Worm (Caenorhabditis elegans) whole organism, late embryonic: Measurements from ENCODE around the gene F43C11.10.

ENCODE experiments used
- C38D4.7 ChIP-seq: fragments of 200-800 bp; sonication (Bioruptor generic); optimal IDR thresholded peaks from 2 replicates; lab custom pipeline; 2018; ENCODE audit warnings: mild to moderate bottlenecking, missing genetic modification characterization, moderate library complexity, missing compliant biosample characterization
- F13H6.1 ChIP-seq: sonication (generic microtip); optimal IDR thresholded peaks from 2 replicates; lab custom pipeline; 2016; ENCODE audit warnings: missing genetic modification characterization, missing compliant biosample characterization
- ahr-1 ChIP-seq: sonication (generic microtip); optimal IDR thresholded peaks from 2 replicates; lab custom pipeline; 2016; ENCODE audit warnings: missing genetic modification characterization, missing compliant biosample characterization
- ceh-14 ChIP-seq: sonication (generic microtip); optimal IDR thresholded peaks from 2 replicates; lab custom pipeline; 2016; ENCODE audit warnings: missing genotype, missing genetic modification characterization, missing compliant biosample characterization
- ceh-18 ChIP-seq: sonication (generic microtip); optimal IDR thresholded peaks from 2 replicates; lab custom pipeline; 2016; ENCODE audit warnings: missing genetic modification characterization, missing compliant biosample characterization
- ceh-19 ChIP-seq: fragments of 200-800 bp; sonication (Bioruptor generic); optimal IDR thresholded peaks from 2 replicates; lab custom pipeline; 2018; ENCODE audit warnings: mild to moderate bottlenecking, missing genetic modification characterization, missing compliant biosample characterization
- ceh-22 ChIP-seq: sonication (generic microtip); optimal IDR thresholded peaks from 2 replicates; lab custom pipeline; 2017; ENCODE audit warnings: missing biosample characterization, missing genetic modification characterization
- ceh-24 ChIP-seq: sonication (generic microtip); optimal IDR thresholded peaks from 2 replicates; lab custom pipeline; 2016; ENCODE audit warnings: mild to moderate bottlenecking, missing genetic modification characterization, missing compliant biosample characterization
- ceh-30 ChIP-seq: fragments of 150-350 bp; optimal IDR thresholded peaks from 2 replicates; lab custom pipeline; 2014; ENCODE audit warnings: missing biosample characterization, missing genetic modification characterization
- ceh-31 ChIP-seq: sonication (generic microtip); optimal IDR thresholded peaks from 2 replicates; lab custom pipeline; 2016; ENCODE audit warnings: missing genetic modification characterization, missing compliant biosample characterization
- ceh-34 ChIP-seq: sonication (generic microtip); optimal IDR thresholded peaks from 2 replicates; lab custom pipeline; 2016; ENCODE audit warnings: mild to moderate bottlenecking, missing genetic modification characterization, missing compliant biosample characterization
- ceh-45 ChIP-seq: fragments of 200-800 bp; sonication (Bioruptor generic); IDR thresholded peaks from 2 replicates; pipeline ENCODE4 v1.3.6; 2022; ENCODE audit warnings: missing genetic modification reagents, missing genetic modification characterization, missing compliant biosample characterization
- ceh-9 ChIP-seq: sonication (generic microtip); optimal IDR thresholded peaks from 2 replicates; lab custom pipeline; 2016; ENCODE audit warnings: mild to moderate bottlenecking, missing genetic modification characterization, inconsistent platforms, missing compliant biosample characterization
- che-1 ChIP-seq: sonication (generic microtip); optimal IDR thresholded peaks from 2 replicates; lab custom pipeline; 2016; ENCODE audit warnings: mild to moderate bottlenecking, missing genetic modification characterization, missing compliant biosample characterization
- dve-1 ChIP-seq: sonication (generic microtip); optimal IDR thresholded peaks from 2 replicates; lab custom pipeline; 2017; ENCODE audit warnings: antibody characterized with exemption, mild to moderate bottlenecking, missing genetic modification characterization, missing compliant biosample characterization
- elt-2 ChIP-seq: sonication (generic microtip); optimal IDR thresholded peaks from 2 replicates; lab custom pipeline; 2016; ENCODE audit warnings: missing genetic modification reagents, missing genetic modification characterization, missing compliant biosample characterization
- elt-4 ChIP-seq: sonication (generic microtip); optimal IDR thresholded peaks from 2 replicates; lab custom pipeline; 2016; ENCODE audit warnings: missing genetic modification characterization, missing compliant biosample characterization
- ets-4 ChIP-seq: sonication (generic microtip); optimal IDR thresholded peaks from 2 replicates; lab custom pipeline; 2016; ENCODE audit warnings: missing genetic modification characterization, missing compliant biosample characterization
- fax-1 ChIP-seq: sonication (generic microtip); optimal IDR thresholded peaks from 2 replicates; lab custom pipeline; 2016; ENCODE audit warnings: missing genotype, missing genetic modification characterization, missing compliant biosample characterization
- fkh-6 ChIP-seq: sonication (generic microtip); optimal IDR thresholded peaks from 2 replicates; lab custom pipeline; 2016; ENCODE audit warnings: missing genetic modification characterization, missing compliant biosample characterization
- hlh-15 ChIP-seq: sonication (generic microtip); optimal IDR thresholded peaks from 2 replicates; lab custom pipeline; 2016; ENCODE audit warnings: missing genetic modification characterization, missing compliant biosample characterization
- madf-2 ChIP-seq: sonication (generic microtip); optimal IDR thresholded peaks from 2 replicates; lab custom pipeline; 2017; ENCODE audit warnings: missing genetic modification characterization, missing compliant biosample characterization
- nhr-11 ChIP-seq: fragments of 150-350 bp; optimal IDR thresholded peaks from 2 replicates; lab custom pipeline; 2014; ENCODE audit warnings: missing biosample characterization, missing genetic modification characterization
- nhr-232 ChIP-seq: sonication (generic microtip); optimal IDR thresholded peaks from 2 replicates; lab custom pipeline; 2016; ENCODE audit warnings: missing genetic modification characterization, missing compliant biosample characterization
- npax-4 ChIP-seq: sonication (generic microtip); optimal IDR thresholded peaks from 2 replicates; lab custom pipeline; 2016; ENCODE audit warnings: missing genetic modification characterization, missing compliant biosample characterization
- odd-2 ChIP-seq: sonication (generic microtip); optimal IDR thresholded peaks from 2 replicates; lab custom pipeline; 2017; ENCODE audit warnings: antibody characterized with exemption, mild to moderate bottlenecking, missing genetic modification characterization, missing compliant biosample characterization
- pat-9 ChIP-seq: fragments of 200-800 bp; sonication (Bioruptor generic); optimal IDR thresholded peaks from 2 replicates; lab custom pipeline; 2018; ENCODE audit warnings: mild to moderate bottlenecking, missing genetic modification characterization, moderate library complexity, missing compliant biosample characterization
- pax-1 ChIP-seq: fragments of 150-350 bp; optimal IDR thresholded peaks from 2 replicates; lab custom pipeline; 2014; ENCODE audit warnings: missing biosample characterization, missing genetic modification characterization
- pha-2 ChIP-seq: sonication (generic microtip); optimal IDR thresholded peaks from 2 replicates; lab custom pipeline; 2017; ENCODE audit warnings: mild to moderate bottlenecking, missing genetic modification characterization, missing compliant biosample characterization
- pha-4 ChIP-seq: fragments of 150-350 bp; optimal IDR thresholded peaks from 2 replicates; lab custom pipeline; 2018; ENCODE audit warnings: missing biosample characterization, missing genetic modification reagents, missing genetic modification characterization
- ref-2 ChIP-seq: sonication (generic microtip); optimal IDR thresholded peaks from 2 replicates; lab custom pipeline; 2016; ENCODE audit warnings: missing genetic modification characterization, missing compliant biosample characterization
- rnt-1 ChIP-seq: sonication (generic microtip); optimal IDR thresholded peaks from 2 replicates; lab custom pipeline; 2016; ENCODE audit warnings: missing genetic modification characterization, missing compliant biosample characterization
- sox-2 ChIP-seq: fragments of 200-800 bp; sonication (Bioruptor generic); IDR thresholded peaks from 2 replicates; pipeline ENCODE4 v1.3.6; 2022; ENCODE audit warnings: missing genetic modification reagents, missing genetic modification characterization, missing compliant biosample characterization
- sox-4 ChIP-seq: sonication (generic microtip); optimal IDR thresholded peaks from 2 replicates; lab custom pipeline; 2017; ENCODE audit warnings: mild to moderate bottlenecking, missing genetic modification characterization, inconsistent platforms, missing compliant biosample characterization
- tbx-7 ChIP-seq: sonication (generic microtip); optimal IDR thresholded peaks from 2 replicates; lab custom pipeline; 2016; ENCODE audit warnings: missing genotype, missing genetic modification characterization, missing compliant biosample characterization
- unc-3 ChIP-seq, 2 experiments: fragments of 200-800 bp in 1 of 2; sonication (Bioruptor generic) in 1 of 2; sonication (generic microtip) in 1 of 2; conservative IDR thresholded peaks in 1 of 2; optimal IDR thresholded peaks in 1 of 2; 2 replicates each; pipeline versions ENCODE4 v1.3.6 to Lab custom; 2016 to 2022; ENCODE audit warnings: missing compliant biosample characterization in 2 of 2, missing genetic modification characterization in 2 of 2, missing genetic modification reagents in 1 of 2
- unc-42 ChIP-seq: sonication (generic microtip); optimal IDR thresholded peaks from 2 replicates; lab custom pipeline; 2016; ENCODE audit warnings: missing genotype, missing genetic modification characterization, missing compliant biosample characterization
- unc-86 ChIP-seq: sonication (generic microtip); optimal IDR thresholded peaks from 2 replicates; lab custom pipeline; 2016; ENCODE audit warnings: missing genetic modification characterization, missing compliant biosample characterization
- zip-5 ChIP-seq: sonication (generic microtip); optimal IDR thresholded peaks from 2 replicates; lab custom pipeline; 2016; ENCODE audit warnings: missing genetic modification characterization, missing compliant biosample characterization
- ztf-16 ChIP-seq: sonication (generic microtip); optimal IDR thresholded peaks from 2 replicates; lab custom pipeline; 2017; ENCODE audit warnings: missing genetic modification characterization, missing compliant biosample characterization

The F43C11.10 gene

DNA sequence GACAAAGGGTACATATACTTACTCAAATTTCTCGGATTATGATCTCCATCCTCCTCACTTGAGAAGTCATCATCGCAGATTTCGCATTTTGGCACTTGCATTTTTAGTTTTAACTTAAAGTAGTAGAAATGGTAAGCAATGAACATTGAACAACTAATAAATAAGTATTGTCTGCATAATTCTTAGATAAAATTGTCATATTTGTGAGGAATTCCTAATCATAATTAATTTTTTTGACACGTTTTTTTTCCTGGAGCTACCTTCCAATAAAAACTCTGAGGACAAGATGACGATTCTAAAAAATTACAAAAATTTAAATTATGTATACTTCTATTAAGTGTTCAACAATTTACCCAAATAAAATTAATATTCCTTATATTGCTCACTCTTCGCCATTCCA lies 39.7 kb downstream of the F43C11.10 start, which contains the start of the genes trim-21 and B0281.1:
Gene trim-21 (minus strand): TSS at position 101 of the 400 bp plus-strand sequence.
Gene B0281.1 (plus strand): TSS at position 321 of the 400 bp plus-strand sequence.
- no peak for TF ChIP-seq ets-4 (tag; lab: Kevin White, UChicago)
- no peak for TF ChIP-seq ztf-16

- no peak for TF ChIP-seq F13H6.1
- TF ChIP-seq pha-4 (tag; lab: Kevin White, UChicago) = no peak
- TF ChIP-seq unc-42 (tag; lab: Kevin White, UChicago) = no peak
- no peak for TF ChIP-seq fax-1 (tag; lab: Kevin White, UChicago)
Measured at ce11 chrII:2306741-2307140, 45.7 kb downstream of the F43C11.10 start, which contains the start of gene B0281.3. B0281.3 (plus strand) TSS chrII:2307041.

- no peak for TF ChIP-seq ceh-22 (tag; lab: Kevin White, UChicago)
- no peak for TF ChIP-seq elt-4 (tag; lab: Kevin White, UChicago)
- TF ChIP-seq ztf-16 = no peak
- TF ChIP-seq ceh-34 = no peak
- no peak for TF ChIP-seq unc-3 (GFP tag; conservative IDR thresholded peaks at IDR 0.05; lab: Robert Waterston, UW)
- no peak for TF ChIP-seq unc-3 (tag; optimal IDR thresholded peaks at IDR 0.05; lab: Kevin White, UChicago)
- no peak for TF ChIP-seq ets-4 (tag; lab: Kevin White, UChicago)
- no peak for TF ChIP-seq madf-2
- no peak for TF ChIP-seq unc-86
- TF ChIP-seq C38D4.7 (GFP tag; lab: Kevin White, UChicago) = no peak
- TF ChIP-seq elt-2 (tag; lab: Kevin White, UChicago) = no peak
- no peak for TF ChIP-seq pat-9
- no peak for TF ChIP-seq ceh-45 (GFP tag; lab: Robert Waterston, UW)
- TF ChIP-seq sox-2 (GFP tag; lab: Robert Waterston, UW) = no peak
- no peak for TF ChIP-seq zip-5 (tag; lab: Kevin White, UChicago)
- no peak for TF ChIP-seq pax-1 (tag; lab: Kevin White, UChicago)
Measured at ce11 chrII:2305507-2305906, 46.9 kb downstream of the F43C11.10 start.

ce11 chrII:2304575-2304974 lies 47.9 kb downstream of the F43C11.10 start:
- TF ChIP-seq elt-2 (tag; lab: Kevin White, UChicago) = no peak
- TF ChIP-seq pha-2 = no peak
- TF ChIP-seq nhr-232 (tag; lab: Kevin White, UChicago) = no peak
- TF ChIP-seq ahr-1 (tag; lab: Kevin White, UChicago) = no peak
- TF ChIP-seq ceh-31 (tag; lab: Kevin White, UChicago) = no peak
- TF ChIP-seq sox-4 (tag; lab: Kevin White, UChicago) = no peak
- TF ChIP-seq npax-4 (tag; lab: Kevin White, UChicago) = no peak
- no peak for TF ChIP-seq ceh-9
- TF ChIP-seq tbx-7 (tag; lab: Kevin White, UChicago) = no peak
- no peak for TF ChIP-seq ceh-18 (tag; lab: Kevin White, UChicago)

DNA sequence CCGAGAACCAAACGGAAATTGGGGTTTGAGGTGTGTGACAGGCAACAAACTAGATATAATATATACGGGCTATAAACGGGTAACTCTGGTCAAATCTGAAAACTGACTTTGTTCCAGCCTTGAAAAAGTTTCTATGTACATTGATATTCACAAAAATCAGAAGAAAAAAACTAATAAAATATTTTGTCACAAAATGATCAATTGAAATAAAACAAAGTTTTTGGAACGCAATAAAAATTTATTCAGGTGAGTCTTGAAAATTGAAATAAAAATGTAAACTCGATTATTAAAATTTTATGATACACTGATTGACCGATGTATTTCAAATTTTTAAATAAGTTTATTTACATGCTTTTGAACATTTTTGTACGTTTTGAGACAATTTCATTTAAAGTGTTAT lies 50.1 kb downstream of the F43C11.10 start, which contains the start of gene B0281.6:
Gene B0281.6 (minus strand): TSS at position 101 of the 400 bp plus-strand sequence.
- TF ChIP-seq pha-4 (tag; lab: Kevin White, UChicago) (no peak), nhr-11 (tag; lab: Kevin White, UChicago) (no peak), odd-2 (tag; lab: Kevin White, UChicago) (no peak), ceh-14 (tag; lab: Kevin White, UChicago) (no peak), ceh-19 (no peak), rnt-1 (no peak), ref-2 (tag; lab: Kevin White, UChicago) (no peak), pax-1 (tag; lab: Kevin White, UChicago) (no peak), che-1 (tag; lab: Kevin White, UChicago) (no peak), fkh-6 (tag; lab: Kevin White, UChicago) (no peak), unc-3 (GFP tag; conservative IDR thresholded peaks at IDR 0.05; lab: Robert Waterston, UW) (no peak), unc-3 (tag; optimal IDR thresholded peaks at IDR 0.05; lab: Kevin White, UChicago) (no peak), ceh-24 (tag; lab: Kevin White, UChicago) (no peak), ahr-1 (tag; lab: Kevin White, UChicago) (no peak), ceh-18 (tag; lab: Kevin White, UChicago) (no peak), ceh-30 (tag; lab: Kevin White, UChicago) (no peak), zip-5 (tag; lab: Kevin White, UChicago) (no peak), C38D4.7 (GFP tag; lab: Kevin White, UChicago) (no peak), dve-1 (no peak), hlh-15 (tag; lab: Kevin White, UChicago) (no peak), madf-2 (no peak)
